Worm (Caenorhabditis elegans): ENCODE results near the gene irld-55.
A peak's percentile ranks its signal among the peaks of the same experiment; 100 is the strongest.

irld-55 gene

ce11 chrIV:14019883-14020282 is at the start of gene irld-55, which contains the start of gene irld-56:
Gene irld-55 (plus strand): TSS chrIV:14020198.
Gene irld-56 (minus strand): TSS chrIV:14019983.
- TF ChIP-seq skn-1 (tag; optimal IDR thresholded peaks at IDR 0.05), result no peak
- no peak for TF ChIP-seq aly-2 (tag; optimal IDR thresholded peaks at IDR 0.05)
- no peak for TF ChIP-seq egl-27 (tag; optimal IDR thresholded peaks at IDR 0.05)
- TF ChIP-seq lin-39 (tag; optimal IDR thresholded peaks at IDR 0.05), result no peak
- TF ChIP-seq lin-15B (tag; optimal IDR thresholded peaks at IDR 0.05), result no peak
- no peak for TF ChIP-seq nhr-77 (tag; optimal IDR thresholded peaks at IDR 0.05)
- TF ChIP-seq ceh-16 (tag; optimal IDR thresholded peaks at IDR 0.05), result no peak
- no peak for TF ChIP-seq ceh-82 (tag; optimal IDR thresholded peaks at IDR 0.05)
- no peak for TF ChIP-seq ztf-4 (tag; optimal IDR thresholded peaks at IDR 0.05)
- TF ChIP-seq nhr-237 (tag; optimal IDR thresholded peaks at IDR 0.05), result no peak
- TF ChIP-seq nhr-76 (tag; optimal IDR thresholded peaks at IDR 0.05), result no peak
- no peak for TF ChIP-seq unc-62 (GFP tag; optimal IDR thresholded peaks at IDR 0.05)
- no peak for TF ChIP-seq fkh-2 (tag; optimal IDR thresholded peaks at IDR 0.05)
- TF ChIP-seq elt-2 (tag; optimal IDR thresholded peaks at IDR 0.05), result no peak
- TF ChIP-seq nhr-25 (tag; optimal IDR thresholded peaks at IDR 0.05), result no peak
- TF ChIP-seq ztf-11 (tag; optimal IDR thresholded peaks at IDR 0.05), result no peak
- TF ChIP-seq elt-3 (tag; optimal IDR thresholded peaks at IDR 0.05), result no peak

DNA sequence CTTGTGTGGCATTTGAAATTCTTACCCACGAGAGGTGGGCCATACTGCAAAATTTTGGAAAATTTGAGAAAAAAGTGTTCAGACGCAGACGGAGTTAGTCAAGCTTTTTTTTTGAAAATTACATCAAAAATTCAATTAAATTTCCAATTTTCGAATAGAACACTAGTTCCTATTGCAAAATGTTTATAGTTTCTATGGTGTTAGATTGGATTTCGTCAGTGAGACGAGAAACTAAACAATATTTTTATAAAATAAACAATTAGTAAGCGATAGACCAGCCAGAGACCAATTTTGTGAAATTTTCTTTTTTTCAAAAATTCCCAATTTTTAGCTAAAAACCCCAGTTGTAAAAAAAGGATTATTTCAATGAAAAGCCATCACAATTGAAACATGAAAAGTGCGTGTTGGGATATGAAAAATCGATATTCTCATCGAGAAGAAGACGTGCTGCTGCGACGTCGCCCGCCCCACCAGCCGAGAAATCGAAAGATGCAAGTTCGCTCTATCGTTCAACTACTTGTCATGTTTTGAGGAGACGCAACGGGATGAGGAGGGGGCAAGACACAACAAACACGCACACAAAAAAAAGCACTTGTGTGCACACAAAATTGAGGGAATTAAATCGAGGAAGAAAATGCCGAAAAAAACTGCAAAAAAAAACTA is 40.1 kb upstream of the irld-55 start, which contains the start of gene dnbp-1:
Gene dnbp-1, minus strand, starts transcription at position 51 of the 663 bp plus-strand sequence.
- TF ChIP-seq nhr-12 (tag; optimal IDR thresholded peaks at IDR 0.05) (no peak), egl-27 (tag; optimal IDR thresholded peaks at IDR 0.05) (no peak), ceh-9 (tag; optimal IDR thresholded peaks at IDR 0.05) (no peak), ceh-82 (tag; optimal IDR thresholded peaks at IDR 0.05) (no peak), fkh-2 (tag; optimal IDR thresholded peaks at IDR 0.05) (no peak), aly-2 (tag; optimal IDR thresholded peaks at IDR 0.05) (no peak), pha-4 (tag; optimal IDR thresholded peaks at IDR 0.05) (peak; percentile 86), fos-1 (tag; optimal IDR thresholded peaks at IDR 0.05) (no peak), nhr-76 (tag; optimal IDR thresholded peaks at IDR 0.05) (no peak), egl-5 (tag; optimal IDR thresholded peaks at IDR 0.05) (peak; percentile 78), nhr-28 (tag; optimal IDR thresholded peaks at IDR 0.05) (no peak), ceh-16 (tag; optimal IDR thresholded peaks at IDR 0.05) (no peak), skn-1 (tag; optimal IDR thresholded peaks at IDR 0.05) (peak; percentile 5), nhr-25 (tag; optimal IDR thresholded peaks at IDR 0.05) (peak; percentile 30), nhr-77 (tag; optimal IDR thresholded peaks at IDR 0.05) (no peak), elt-3 (tag; optimal IDR thresholded peaks at IDR 0.05) (no peak), unc-39 (tag; optimal IDR thresholded peaks at IDR 0.05) (no peak), elt-2 (tag; optimal IDR thresholded peaks at IDR 0.05) (peak; percentile 55), elt-1 (tag; optimal IDR thresholded peaks at IDR 0.05) (no peak), lsy-12 (tag; optimal IDR thresholded peaks at IDR 0.05) (no peak), ceh-28 (tag; optimal IDR thresholded peaks at IDR 0.05) (peak; percentile 76), nhr-67 (tag; optimal IDR thresholded peaks at IDR 0.05) (no peak), zag-1 (tag; optimal IDR thresholded peaks at IDR 0.05) (no peak), pqm-1 (tag; optimal IDR thresholded peaks at IDR 0.05) (no peak), sea-2 (GFP tag; optimal IDR thresholded peaks at IDR 0.05) (peak; percentile 48), daf-12 (tag; optimal IDR thresholded peaks at IDR 0.05) (no peak), lin-39 (tag; optimal IDR thresholded peaks at IDR 0.05) (peak; percentile 80), mml-1 (tag; optimal IDR thresholded peaks at IDR 0.05) (no peak), tbx-2 (tag; optimal IDR thresholded peaks at IDR 0.05) (no peak), unc-62 (GFP tag; optimal IDR thresholded peaks at IDR 0.05) (no peak), nhr-43 (tag; optimal IDR thresholded peaks at IDR 0.05; ENCODE audit: poor library complexity, severe bottlenecking) (no peak), lin-15B (tag; optimal IDR thresholded peaks at IDR 0.05) (peak; percentile 90), nhr-23 (tag; optimal IDR thresholded peaks at IDR 0.05) (no peak), ama-1 (optimal IDR thresholded peaks at IDR 0.05) (no peak), eor-1 (tag; optimal IDR thresholded peaks at IDR 0.05) (no peak), nhr-11 (tag; optimal IDR thresholded peaks at IDR 0.05) (no peak), ztf-11 (tag; optimal IDR thresholded peaks at IDR 0.05) (no peak), ztf-4 (tag; optimal IDR thresholded peaks at IDR 0.05) (no peak), nfya-1 (tag; optimal IDR thresholded peaks at IDR 0.05; ENCODE audit: insufficient read depth) (peak; percentile 86), hmg-11 (tag; optimal IDR thresholded peaks at IDR 0.05) (peak; percentile 75), mdl-1 (tag; optimal IDR thresholded peaks at IDR 0.05) (no peak), jun-1 (tag; optimal IDR thresholded peaks at IDR 0.05) (no peak), snpc-4 (tag; optimal IDR thresholded peaks at IDR 0.05) (peak; percentile 87), R02D3.7 (tag; optimal IDR thresholded peaks at IDR 0.05) (no peak), ZK546.5 (tag; optimal IDR thresholded peaks at IDR 0.05) (no peak), nhr-237 (tag; optimal IDR thresholded peaks at IDR 0.05) (no peak), fkh-10 (GFP tag; optimal IDR thresholded peaks at IDR 0.05) (peak; percentile 63)
